Fruit fly (Drosophila melanogaster) whole organism, prepupa: ENCODE measurements around the gene CG32638.

ENCODE experiments used
- Blimp-1 ChIP-seq: fragments of 200-800 bp; sonication (Bioruptor generic); optimal IDR thresholded peaks from 3 replicates; lab custom pipeline; 2017; ENCODE audit warnings: missing biosample characterization, missing genetic modification characterization, mild to moderate bottlenecking, moderate library complexity, missing genetic modification reagents
- CG10631 ChIP-seq: fragments of 200-800 bp; sonication (Bioruptor generic); optimal IDR thresholded peaks from 2 replicates; lab custom pipeline; 2016; ENCODE audit warnings: missing biosample characterization, missing genetic modification characterization
- CG10669 ChIP-seq: fragments of 200-800 bp; sonication (Bioruptor generic); optimal IDR thresholded peaks from 3 replicates; lab custom pipeline; 2018; ENCODE audit warnings: missing biosample characterization, mild to moderate bottlenecking, missing genetic modification characterization, moderate library complexity
- CG11294 ChIP-seq: fragments of 200-800 bp; sonication (Bioruptor generic); IDR thresholded peaks from 2 replicates; pipeline ENCODE4 v1.3.6; 2022; ENCODE audit warnings: missing biosample characterization, missing genetic modification characterization
- CG11762 ChIP-seq: fragments of 200-800 bp; sonication (Bioruptor generic); optimal IDR thresholded peaks from 3 replicates; lab custom pipeline; 2016; ENCODE audit warnings: missing biosample characterization, missing genetic modification characterization; ENCODE audit not compliant: insufficient read depth
- CG11902 ChIP-seq: fragments of 200-800 bp; sonication (Bioruptor generic); optimal IDR thresholded peaks from 3 replicates; lab custom pipeline; 2016; ENCODE audit warnings: missing biosample characterization, missing genetic modification characterization
- CG15336 ChIP-seq: fragments of 200-800 bp; sonication (Bioruptor generic); IDR thresholded peaks from 2 replicates; pipeline ENCODE4 v1.3.6; 2022; ENCODE audit warnings: missing biosample characterization, missing genetic modification characterization
- CG1621 ChIP-seq: fragments of 200-800 bp; sonication (Bioruptor generic); optimal IDR thresholded peaks from 3 replicates; lab custom pipeline; 2018; ENCODE audit warnings: missing biosample characterization, mild to moderate bottlenecking, missing genetic modification characterization
- CG3032 ChIP-seq: fragments of 200-800 bp; optimal IDR thresholded peaks from 2 replicates; lab custom pipeline; 2019; ENCODE audit warnings: missing biosample characterization, mild to moderate bottlenecking, missing genetic modification characterization, moderate library complexity
- CG31627 ChIP-seq: fragments of 200-800 bp; sonication (Bioruptor generic); optimal IDR thresholded peaks from 3 replicates; lab custom pipeline; 2016; ENCODE audit warnings: missing biosample characterization, missing genetic modification characterization
- CG34406 ChIP-seq: fragments of 200-800 bp; sonication (Bioruptor generic); optimal IDR thresholded peaks from 3 replicates; lab custom pipeline; 2016; ENCODE audit warnings: missing biosample characterization, missing genetic modification characterization
- CG3919 ChIP-seq: fragments of 200-800 bp; sonication (Bioruptor generic); optimal IDR thresholded peaks from 3 replicates; lab custom pipeline; 2016; ENCODE audit warnings: missing biosample characterization, missing genetic modification characterization
- CG4318 ChIP-seq: fragments of 200-800 bp; sonication (Bioruptor generic); optimal IDR thresholded peaks from 3 replicates; lab custom pipeline; 2017; ENCODE audit warnings: missing biosample characterization, mild to moderate bottlenecking, missing genetic modification characterization
- CG6163 ChIP-seq: fragments of 200-800 bp; sonication (Bioruptor generic); IDR thresholded peaks from 3 replicates; pipeline ENCODE4 v1.3.6; 2022; ENCODE audit warnings: missing biosample characterization, missing genetic modification characterization
- CG6276 ChIP-seq: fragments of 200-800 bp; sonication (Bioruptor generic); optimal IDR thresholded peaks from 2 replicates; lab custom pipeline; 2017; ENCODE audit warnings: missing biosample characterization, mild to moderate bottlenecking, missing genetic modification characterization
- CG6792 ChIP-seq: fragments of 200-800 bp; sonication (Bioruptor generic); optimal IDR thresholded peaks from 3 replicates; lab custom pipeline; 2016; ENCODE audit warnings: missing biosample characterization, missing genetic modification characterization
- CG6808 ChIP-seq: fragments of 200-800 bp; sonication (Bioruptor generic); optimal IDR thresholded peaks from 3 replicates; lab custom pipeline; 2017; ENCODE audit warnings: missing biosample characterization, missing genetic modification characterization, mild to moderate bottlenecking, moderate library complexity, missing genetic modification reagents
- CG6854 ChIP-seq: fragments of 200-800 bp; sonication (Bioruptor generic); optimal IDR thresholded peaks from 2 replicates; lab custom pipeline; 2017; ENCODE audit warnings: missing biosample characterization, mild to moderate bottlenecking, missing genetic modification characterization
- CG7368 ChIP-seq: fragments of 200-800 bp; sonication (Bioruptor generic); optimal IDR thresholded peaks from 3 replicates; lab custom pipeline; 2016; ENCODE audit warnings: missing biosample characterization, missing genetic modification characterization
- CG8119 ChIP-seq: fragments of 200-800 bp; sonication (Bioruptor generic); IDR thresholded peaks from 3 replicates; pipeline ENCODE4 v1.3.6; 2022; ENCODE audit warnings: missing biosample characterization, missing genetic modification characterization
- CG8632 ChIP-seq: fragments of 200-800 bp; sonication (Bioruptor generic); optimal IDR thresholded peaks from 3 replicates; lab custom pipeline; 2016; ENCODE audit warnings: missing biosample characterization, missing genetic modification characterization
- CG9139 ChIP-seq: fragments of 200-800 bp; sonication (Bioruptor generic); optimal IDR thresholded peaks from 3 replicates; lab custom pipeline; 2017; ENCODE audit warnings: missing biosample characterization, mild to moderate bottlenecking, missing genetic modification characterization
- Eip78C ChIP-seq: fragments of 200-800 bp; sonication (Bioruptor generic); peaks from one replicate; lab custom pipeline; 2016; ENCODE audit warnings: missing biosample characterization, missing genetic modification characterization
- Eip93F ChIP-seq: fragments of 200-800 bp; sonication (Bioruptor generic); optimal IDR thresholded peaks from 2 replicates; lab custom pipeline; 2016; ENCODE audit warnings: missing biosample characterization, mild to moderate bottlenecking, missing genetic modification characterization
- Ets21C ChIP-seq: fragments of 200-800 bp; sonication (Bioruptor generic); optimal IDR thresholded peaks from 3 replicates; lab custom pipeline; 2016; ENCODE audit warnings: missing biosample characterization, missing genetic modification characterization
- Ets96B ChIP-seq: fragments of 200-800 bp; optimal IDR thresholded peaks from 2 replicates; lab custom pipeline; 2019; ENCODE audit warnings: missing biosample characterization, mild to moderate bottlenecking, missing genetic modification characterization, moderate library complexity
- Gug ChIP-seq: fragments of 200-800 bp; sonication (Bioruptor generic); IDR thresholded peaks from 2 replicates; pipeline ENCODE4 v1.3.6; 2022; ENCODE audit warnings: missing biosample characterization, missing genetic modification characterization
- Hr38 ChIP-seq: sonication (Bioruptor generic); optimal IDR thresholded peaks from 2 replicates; lab custom pipeline; 2016; ENCODE audit warnings: missing biosample characterization, missing genetic modification characterization
- Hr39 ChIP-seq: fragments of 200-800 bp; sonication (Bioruptor generic); optimal IDR thresholded peaks from 2 replicates; lab custom pipeline; 2016; ENCODE audit warnings: missing biosample characterization, missing genetic modification characterization
- Hr4 ChIP-seq: fragments of 200-800 bp; sonication (Bioruptor generic); optimal IDR thresholded peaks from 3 replicates; lab custom pipeline; 2016; ENCODE audit warnings: missing biosample characterization, missing genetic modification characterization
- Lpt ChIP-seq: fragments of 200-800 bp; sonication (Bioruptor generic); optimal IDR thresholded peaks from 3 replicates; lab custom pipeline; 2016; ENCODE audit warnings: missing biosample characterization, missing genetic modification characterization
- Met ChIP-seq: fragments of 200-800 bp; sonication (Bioruptor generic); optimal IDR thresholded peaks from 3 replicates; lab custom pipeline; 2016; ENCODE audit warnings: missing biosample characterization, missing genetic modification characterization
- OdsH ChIP-seq: fragments of 200-800 bp; sonication (Bioruptor generic); optimal IDR thresholded peaks from 3 replicates; lab custom pipeline; 2016; ENCODE audit warnings: missing biosample characterization, missing genetic modification characterization
- Smox ChIP-seq: fragments of 200-800 bp; sonication (Bioruptor generic); optimal IDR thresholded peaks from 3 replicates; lab custom pipeline; 2016; ENCODE audit warnings: missing biosample characterization, missing genetic modification characterization
- Sox14 ChIP-seq: fragments of 200-800 bp; sonication (Bioruptor generic); optimal IDR thresholded peaks from 3 replicates; lab custom pipeline; 2016; ENCODE audit warnings: missing biosample characterization, missing genetic modification characterization
- achi ChIP-seq: fragments of 200-800 bp; sonication (Bioruptor generic); optimal IDR thresholded peaks from 3 replicates; lab custom pipeline; 2016; ENCODE audit warnings: missing biosample characterization, missing genetic modification characterization
- cyc ChIP-seq: fragments of 200-800 bp; sonication (Bioruptor generic); optimal IDR thresholded peaks from 3 replicates; lab custom pipeline; 2016; ENCODE audit warnings: missing biosample characterization, missing genetic modification characterization
- dsx ChIP-seq: fragments of 200-800 bp; optimal IDR thresholded peaks from 3 replicates; lab custom pipeline; 2019; ENCODE audit warnings: missing biosample characterization, mild to moderate bottlenecking, missing genetic modification characterization, moderate library complexity; ENCODE audit not compliant: poor library complexity, severe bottlenecking
- eg ChIP-seq: fragments of 200-800 bp; sonication (Bioruptor generic); IDR thresholded peaks from 3 replicates; pipeline ENCODE4 v1.3.6; 2022; ENCODE audit warnings: missing biosample characterization, missing genetic modification characterization
- esn ChIP-seq: fragments of 200-800 bp; sonication (Bioruptor generic); optimal IDR thresholded peaks from 2 replicates; lab custom pipeline; 2016; ENCODE audit warnings: missing biosample characterization, mild to moderate bottlenecking, missing genetic modification characterization, moderate library complexity
- fd85E ChIP-seq: fragments of 200-800 bp; sonication (Bioruptor generic); optimal IDR thresholded peaks from 3 replicates; lab custom pipeline; 2016; ENCODE audit warnings: missing biosample characterization, missing genetic modification characterization
- fkh ChIP-seq: fragments of 200-800 bp; sonication (Bioruptor generic); optimal IDR thresholded peaks from 3 replicates; lab custom pipeline; 2017; ENCODE audit warnings: missing biosample characterization, mild to moderate bottlenecking, missing genetic modification characterization, moderate library complexity
- lz ChIP-seq: fragments of 200-800 bp; sonication (Bioruptor generic); optimal IDR thresholded peaks from 3 replicates; lab custom pipeline; 2016; ENCODE audit warnings: missing biosample characterization, missing genetic modification characterization
- net ChIP-seq: fragments of 200-800 bp; sonication (Bioruptor generic); optimal IDR thresholded peaks from 3 replicates; lab custom pipeline; 2016; ENCODE audit warnings: missing biosample characterization, missing genetic modification characterization
- salr ChIP-seq, 2 experiments: fragments of 200-800 bp; sonication (Bioruptor generic); optimal IDR thresholded peaks; 3 replicates each; lab custom pipeline; 2016 to 2018; ENCODE audit warnings: missing biosample characterization in 2 of 2, missing genetic modification characterization in 2 of 2, mild to moderate bottlenecking in 1 of 2
- spab ChIP-seq: fragments of 200-800 bp; sonication (Bioruptor generic); optimal IDR thresholded peaks from 2 replicates; lab custom pipeline; 2017; ENCODE audit warnings: missing biosample characterization, mild to moderate bottlenecking, missing genetic modification characterization, missing genetic modification reagents
- ss ChIP-seq, 2 experiments: fragments of 200-800 bp; sonication (Bioruptor generic); optimal IDR thresholded peaks; 2 replicates in 1 of 2; 3 replicates in 1 of 2; lab custom pipeline; 2017 to 2018; ENCODE audit warnings: mild to moderate bottlenecking in 2 of 2, missing biosample characterization in 2 of 2, missing genetic modification characterization in 2 of 2, moderate library complexity in 1 of 2
- svp ChIP-seq: fragments of 200-800 bp; sonication (Bioruptor generic); peaks from one replicate; lab custom pipeline; 2016; ENCODE audit warnings: missing biosample characterization, missing genetic modification characterization
- topi ChIP-seq: fragments of 200-800 bp; sonication (Bioruptor generic); optimal IDR thresholded peaks from 3 replicates; lab custom pipeline; 2016; ENCODE audit warnings: missing biosample characterization, missing genetic modification characterization
- vri ChIP-seq: fragments of 200-800 bp; sonication (Bioruptor generic); optimal IDR thresholded peaks from 3 replicates; lab custom pipeline; 2016; ENCODE audit warnings: missing biosample characterization, mild to moderate bottlenecking, missing genetic modification characterization

Gene CG32638

DNA sequence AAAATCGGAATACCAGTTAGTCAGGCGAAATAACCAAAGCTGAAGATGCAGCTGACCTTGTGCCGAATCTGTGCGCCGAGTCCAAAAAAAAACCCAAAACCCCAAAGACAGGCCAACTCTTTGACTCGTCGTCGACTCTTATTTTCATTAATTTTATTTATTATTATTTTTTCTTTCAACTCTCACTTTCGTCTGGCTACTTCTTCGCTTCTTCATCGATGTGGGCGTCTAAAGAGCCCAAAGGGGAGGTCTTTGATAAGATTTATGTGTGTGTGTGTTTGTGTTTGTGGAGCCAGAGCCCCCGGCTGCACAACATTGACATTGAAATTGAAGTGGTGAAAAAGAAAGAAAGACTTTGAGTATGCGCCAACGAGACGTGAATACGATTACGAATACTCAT is 17.3 kb upstream of the CG32638 start:
- TF ChIP-seq Blimp-1 (GFP tag; lab: Kevin White, UChicago): peak; percentile 74
- no peak for TF ChIP-seq lz (GFP tag; lab: Kevin White, UChicago)

DNA sequence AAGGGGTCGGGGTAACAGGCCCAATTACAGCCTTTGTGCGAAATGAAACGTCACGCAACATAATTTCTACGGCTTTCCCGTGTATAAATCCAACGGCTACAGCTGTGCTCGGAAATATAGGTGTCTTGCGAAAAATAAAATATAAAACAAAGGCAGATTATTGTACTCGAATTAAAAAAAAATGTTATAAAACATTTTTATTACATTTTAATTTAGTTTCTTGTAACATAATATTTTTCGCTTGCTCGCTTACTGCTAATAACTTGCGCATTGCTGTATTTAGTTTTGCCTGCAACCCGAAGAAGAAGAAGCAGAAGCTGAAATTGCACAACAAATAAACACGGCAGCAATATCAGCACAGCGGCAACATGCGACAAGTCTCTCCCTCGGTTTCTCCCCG is 14.5 kb upstream of the CG32638 start:
- TF ChIP-seq CG6854 (GFP tag; lab: Kevin White, UChicago) (peak; percentile 7), CG6276 (GFP tag; lab: Kevin White, UChicago) (peak; percentile 87), CG31627 (GFP tag; lab: Kevin White, UChicago) (peak; percentile 49), Hr4 (peak; percentile 86), lz (GFP tag; lab: Kevin White, UChicago) (peak; percentile 55), net (peak; percentile 77), salr (GFP tag; optimal IDR thresholded peaks at IDR 0.05; lab: Kevin White, UChicago) (peak; percentile 37 to 61), achi (GFP tag; lab: Kevin White, UChicago) (peak; percentile 82), CG10631 (GFP tag; lab: Kevin White, UChicago) (peak; percentile 73), fkh (GFP tag; lab: Kevin White, UChicago) (no peak), Lpt (GFP tag; lab: Kevin White, UChicago) (peak; percentile 78), topi (GFP tag; lab: Kevin White, UChicago) (peak; percentile 57), svp (GFP tag; lab: Kevin White, UChicago) (peak; percentile 81), Hr38 (GFP tag; lab: Kevin White, UChicago) (no peak), Met (peak; percentile 53), Gug (GFP tag; lab: Robert Waterston, UW) (peak; percentile 76), CG4318 (GFP tag; lab: Kevin White, UChicago) (peak; percentile 91), Eip78C (GFP tag; lab: Kevin White, UChicago) (peak; percentile 95), spab (peak; percentile 59), CG9139 (GFP tag; lab: Kevin White, UChicago) (peak; percentile 58), CG7368 (GFP tag; lab: Kevin White, UChicago) (peak; percentile 73), Ets21C (GFP tag; lab: Kevin White, UChicago) (no peak), dsx (peak; percentile 76), Hr39 (peak; percentile 46), CG1621 (peak; percentile 61), vri (GFP tag; lab: Kevin White, UChicago) (peak; percentile 17), ss (GFP tag; optimal IDR thresholded peaks at IDR 0.05; lab: Kevin White, UChicago) (peak; percentile 81 to 89), CG3919 (GFP tag; lab: Kevin White, UChicago) (peak; percentile 82), CG3032 (tag; lab: Kevin White, UChicago) (peak; percentile 75), CG15336 (peak; percentile 92), Eip93F (GFP tag; lab: Kevin White, UChicago) (no peak), CG11902 (GFP tag; lab: Kevin White, UChicago) (peak; percentile 26), CG34406 (peak; percentile 73), eg (GFP tag; lab: Robert Waterston, UW) (peak; percentile 91), esn (GFP tag; lab: Kevin White, UChicago) (peak; percentile 71), CG10669 (GFP tag; lab: Kevin White, UChicago) (peak; percentile 72), CG11294 (GFP tag; lab: Robert Waterston, UW) (peak; percentile 49; the same call in 1 of the 2 replicates), OdsH (GFP tag; lab: Kevin White, UChicago) (peak; percentile 82), CG11762 (GFP tag; lab: Kevin White, UChicago) (peak; percentile 73), fd85E (GFP tag; lab: Kevin White, UChicago) (no peak), Ets96B (tag; lab: Kevin White, UChicago) (peak; percentile 46), cyc (GFP tag; lab: Kevin White, UChicago) (peak; percentile 37), Smox (peak; percentile 64), CG8119 (GFP tag; lab: Robert Waterston, UW) (peak; percentile 91), CG6163 (GFP tag; lab: Robert Waterston, UW) (peak; percentile 91), CG6808 (peak; percentile 69), Sox14 (peak; percentile 45), CG8632 (GFP tag; lab: Kevin White, UChicago) (peak; percentile 73), CG6792 (GFP tag; lab: Kevin White, UChicago) (peak; percentile 63)
